Worm (Caenorhabditis elegans) whole organism, L4/young adult: ENCODE measurements around the gene C23G10.11.

Source experiments
- W03F9.2 ChIP-seq: fragments of 150-350 bp; optimal IDR thresholded peaks from 2 replicates; lab custom pipeline; 2014; ENCODE audit warnings: missing biosample characterization, missing genetic modification characterization
- dao-5 ChIP-seq: sonication (generic microtip); optimal IDR thresholded peaks from 2 replicates; lab custom pipeline; 2016; ENCODE audit warnings: missing genotype, missing genetic modification characterization, moderate library complexity, missing compliant biosample characterization
- him-1 ChIP-seq: sonication (generic microtip); optimal IDR thresholded peaks from 2 replicates; lab custom pipeline; 2016; ENCODE audit warnings: missing genotype, missing genetic modification reagents, missing genetic modification characterization, missing compliant biosample characterization

C23G10.11 gene

DNA sequence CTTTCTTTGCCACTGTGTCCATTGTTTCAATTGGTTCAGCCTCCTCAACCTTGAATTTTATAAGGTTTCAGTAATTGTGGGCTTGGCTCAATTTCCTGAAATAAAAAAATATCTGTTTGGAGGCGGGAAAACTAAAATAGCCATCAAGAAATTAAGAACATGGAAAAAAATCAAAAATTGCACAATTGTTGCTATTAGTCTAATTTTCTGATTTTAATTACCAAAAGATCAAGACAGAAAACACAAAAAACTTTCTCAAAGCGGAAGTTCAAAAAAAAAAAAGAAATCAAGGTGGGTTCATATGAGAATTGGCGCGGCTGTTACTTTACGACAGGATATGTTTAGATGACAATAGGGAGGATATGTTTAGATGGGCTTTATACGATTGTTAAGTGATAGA lies 15.5 kb upstream of the C23G10.11 start, which contains the start of gene esyt-2:
Gene esyt-2 (minus strand): TSS at position 101 of the 400 bp plus-strand sequence.
- TF ChIP-seq W03F9.2 (no peak), dao-5 (no peak), him-1 (tag; lab: Kevin White, UChicago) (no peak)

DNA sequence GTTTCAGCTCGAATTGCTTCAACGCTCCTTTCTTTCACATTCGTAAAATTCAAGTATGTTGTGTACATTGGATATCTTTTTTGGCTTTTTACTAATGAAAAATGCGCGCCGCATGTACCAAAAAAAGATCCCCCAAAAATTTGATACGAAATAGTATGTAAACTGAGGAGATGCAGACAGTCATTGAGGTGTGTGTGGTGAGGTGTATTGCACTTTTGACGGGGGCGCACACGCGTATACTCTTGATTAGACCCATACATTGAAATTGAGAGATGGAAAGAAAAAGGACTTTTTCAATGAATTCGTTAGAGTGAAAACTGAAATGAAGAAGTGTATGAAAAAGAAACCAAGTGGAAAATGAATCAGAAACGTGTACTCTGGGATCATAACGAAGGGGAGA lies 6.0 kb upstream of the C23G10.11 start:
- no peak for TF ChIP-seq W03F9.2
- no peak for TF ChIP-seq him-1 (tag; lab: Kevin White, UChicago)
- no peak for TF ChIP-seq dao-5

ce11 chrIII:6216833-6217466 lies 1.6 kb upstream of the C23G10.11 start, which contains the start of gene hot-4:
Gene hot-4, plus strand, starts transcription at chrIII:6217416.
- TF ChIP-seq W03F9.2, result no peak
- no peak for TF ChIP-seq dao-5
- no peak for TF ChIP-seq him-1 (tag; lab: Kevin White, UChicago)

- TF ChIP-seq dao-5 (no peak), W03F9.2 (no peak), him-1 (tag; lab: Kevin White, UChicago) (no peak)
Measured at ce11 chrIII:6215943-6216342, 567 bp upstream of the C23G10.11 start.

ce11 chrIII:6213915-6214314 lies 1.5 kb downstream of the C23G10.11 start, which contains the start of gene C23G10.10:
Gene C23G10.10, minus strand, starts transcription at chrIII:6214015.
- TF ChIP-seq W03F9.2 (no peak), dao-5 (no peak), him-1 (tag; lab: Kevin White, UChicago) (no peak)

DNA sequence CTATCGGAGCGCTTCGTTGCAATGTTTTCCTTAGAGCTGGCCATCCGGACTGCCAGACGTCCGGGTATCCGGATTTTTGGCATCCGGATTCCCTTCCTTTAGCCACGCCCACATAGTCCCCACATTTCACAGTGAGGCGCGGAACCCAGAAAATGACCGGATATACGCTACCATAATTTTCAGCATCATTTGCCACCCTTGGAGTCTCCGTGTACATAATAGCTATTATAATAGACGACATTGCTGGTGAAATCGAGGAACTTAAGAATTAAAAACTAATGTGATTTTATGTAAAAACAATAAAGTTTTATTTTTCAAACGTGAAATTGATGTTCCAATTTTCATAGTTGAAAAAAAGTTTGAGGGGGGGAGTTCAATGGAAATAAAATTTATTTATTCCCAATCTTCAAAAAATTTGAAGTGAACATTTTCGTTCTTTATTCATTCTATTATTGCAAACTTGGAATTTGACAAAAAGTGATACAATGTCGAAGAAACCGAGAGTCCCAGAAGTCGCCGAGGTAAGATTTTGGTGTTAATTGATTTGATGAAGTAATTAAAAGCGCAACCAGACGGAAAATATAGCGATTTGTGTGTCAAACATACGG lies 5.1 kb downstream of the C23G10.11 start:
- TF ChIP-seq W03F9.2 (no peak), dao-5 (no peak), him-1 (tag; lab: Kevin White, UChicago) (no peak)

ce11 chrIII:6208984-6209383 lies 6.4 kb downstream of the C23G10.11 start, which contains the start of gene C23G10.1:
Gene C23G10.1, plus strand, starts transcription at chrIII:6209284.
- TF ChIP-seq him-1 (tag; lab: Kevin White, UChicago) (no peak), W03F9.2 (no peak), dao-5 (no peak)

- TF ChIP-seq him-1 (tag; lab: Kevin White, UChicago) (no peak), dao-5 (no peak)
Measured at ce11 chrIII:6207881-6208280, 7.5 kb downstream of the C23G10.11 start, which contains the start of gene C23G10.2. Gene C23G10.2, plus strand, starts transcription at chrIII:6208064.

- no peak for TF ChIP-seq W03F9.2
- TF ChIP-seq dao-5, result no peak
- no peak for TF ChIP-seq him-1 (tag; lab: Kevin White, UChicago)
Measured at ce11 chrIII:6207046-6207445, 8.3 kb downstream of the C23G10.11 start.

DNA sequence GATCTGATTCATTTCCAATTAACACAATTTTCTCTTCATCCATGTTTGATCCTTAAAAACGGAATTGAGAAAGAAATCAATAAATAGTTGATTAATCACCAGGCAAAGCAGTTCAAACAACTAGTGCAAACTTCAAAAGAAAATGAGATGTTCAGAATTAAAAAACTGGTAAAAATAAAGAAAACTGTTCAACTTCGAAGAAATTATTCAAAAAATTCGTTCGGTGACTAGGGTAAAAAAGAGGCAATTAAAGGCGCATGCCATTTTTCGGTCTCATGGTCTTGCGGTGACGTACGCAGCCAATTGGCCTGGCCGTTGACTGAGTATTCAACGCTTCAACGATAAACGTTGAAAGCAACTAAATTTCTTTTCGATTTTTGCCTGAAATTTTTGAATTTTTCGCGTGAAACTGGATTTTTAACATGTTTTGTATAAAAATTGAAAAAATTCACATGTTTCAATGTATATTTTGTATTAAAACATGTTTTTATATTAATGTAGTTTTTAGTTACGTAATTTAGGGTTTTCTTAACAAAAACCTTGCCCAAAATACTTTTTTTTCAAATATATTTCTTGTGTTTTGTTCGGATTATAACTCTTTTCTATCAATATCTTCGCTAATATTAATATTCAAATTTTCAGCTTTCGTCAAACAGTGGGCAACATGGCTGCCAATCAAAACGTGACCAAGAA lies 9.1 kb downstream of the C23G10.11 start, which contains the start of the genes sna-3 and rps-3:
Gene sna-3 (minus strand): TSS at position 51 of the 693 bp plus-strand sequence.
Gene rps-3 (plus strand): TSS at position 643 of the 693 bp plus-strand sequence.
- TF ChIP-seq dao-5 (no peak), W03F9.2 (peak; percentile 90)

DNA sequence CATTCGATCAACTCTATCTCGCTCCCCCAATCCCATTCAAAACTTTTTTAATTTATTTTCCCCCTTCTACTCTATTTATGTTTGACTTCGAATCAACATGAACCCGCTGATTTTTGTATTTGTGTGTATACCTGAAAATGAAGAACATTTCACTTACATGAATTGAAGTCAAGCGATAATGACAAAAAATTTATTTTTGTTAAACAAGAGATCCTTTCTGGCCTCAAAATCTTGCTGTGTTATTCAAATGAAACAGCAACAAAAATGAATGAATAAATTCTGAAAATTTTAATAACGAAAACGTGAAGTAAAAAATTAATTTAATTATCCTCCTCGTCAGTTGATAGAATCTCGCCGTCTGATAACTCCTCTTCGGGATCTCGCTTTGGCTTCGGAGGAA lies 12.9 kb downstream of the C23G10.11 start:
- no peak for TF ChIP-seq dao-5
- no peak for TF ChIP-seq him-1 (tag; lab: Kevin White, UChicago)
- TF ChIP-seq W03F9.2, result no peak

ce11 chrIII:6201325-6201724 lies 14.1 kb downstream of the C23G10.11 start:
- TF ChIP-seq dao-5 (no peak), him-1 (tag; lab: Kevin White, UChicago) (no peak), W03F9.2 (no peak)

- no peak for TF ChIP-seq him-1 (tag; lab: Kevin White, UChicago)
- TF ChIP-seq W03F9.2, result peak; percentile 78
- TF ChIP-seq dao-5, result no peak
Measured at ce11 chrIII:6198378-6199234, 16.8 kb downstream of the C23G10.11 start, which contains the start of the genes C23G10.7 and rpn-2. Gene C23G10.7, minus strand, starts transcription at chrIII:6198414. Gene rpn-2, plus strand, starts transcription at chrIII:6199184.

DNA sequence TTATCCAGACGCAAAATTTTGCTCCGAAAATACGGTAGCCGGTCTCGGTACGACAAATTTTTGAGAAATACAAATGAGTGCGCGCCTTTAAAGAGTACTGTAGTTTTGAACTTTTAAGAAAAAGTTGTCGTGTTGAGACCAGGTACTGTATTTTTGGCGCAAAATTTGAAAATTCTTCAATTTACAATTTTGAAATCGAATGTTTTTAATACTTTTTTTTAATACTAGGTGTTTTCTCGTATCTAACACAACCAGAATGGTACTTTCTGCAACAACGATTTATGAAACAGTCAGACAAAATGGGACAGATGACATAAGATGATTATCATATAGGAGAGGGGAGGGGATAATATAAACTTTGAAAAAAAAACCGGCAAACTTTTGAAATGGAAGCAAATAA lies 19.7 kb downstream of the C23G10.11 start:
- TF ChIP-seq W03F9.2 (no peak), dao-5 (no peak), him-1 (tag; lab: Kevin White, UChicago) (no peak)
